Fruit fly (Drosophila melanogaster) whole organism, wandering third instar larva: ENCODE results near the gene CG16772.
A peak's percentile ranks its signal among the peaks of the same experiment; 100 is the strongest.

Experiments used
- Abd-B ChIP-seq: fragments of >200 bp; optimal IDR thresholded peaks from 2 replicates; lab custom pipeline; 2017; ENCODE audit warnings: missing biosample characterization, missing genetic modification characterization
- CG32264 ChIP-seq: fragments of 200-800 bp; sonication (Bioruptor generic); optimal IDR thresholded peaks from 2 replicates; lab custom pipeline; 2016; ENCODE audit warnings: missing biosample characterization, missing genetic modification characterization
- CrebA ChIP-seq: fragments of 200-800 bp; sonication (Bioruptor generic); optimal IDR thresholded peaks from 2 replicates; lab custom pipeline; 2016; ENCODE audit warnings: missing biosample characterization, mild to moderate bottlenecking, missing genetic modification characterization, borderline replicate concordance
- Dfd ChIP-seq: fragments of >200 bp; optimal IDR thresholded peaks from 2 replicates; lab custom pipeline; 2017; ENCODE audit warnings: missing biosample characterization, missing genetic modification characterization
- Dif ChIP-seq: fragments of 200-275, 200-300 bp; sonication (Bioruptor generic); optimal IDR thresholded peaks from 2 replicates; lab custom pipeline; 2018; ENCODE audit warnings: missing biosample characterization, missing genetic modification characterization; ENCODE audit not compliant: partially characterized antibody
- GATAd ChIP-seq: sonication (Bioruptor generic); optimal IDR thresholded peaks from 2 replicates; lab custom pipeline; 2016; ENCODE audit warnings: missing biosample characterization, missing genetic modification characterization
- HLH106 ChIP-seq: fragments of 200-800 bp; optimal IDR thresholded peaks from 3 replicates; lab custom pipeline; 2019; ENCODE audit warnings: missing biosample characterization, mild to moderate bottlenecking, missing genetic modification characterization, moderate library complexity
- Hnf4 ChIP-seq: fragments of 200-800 bp; sonication (Bioruptor generic); optimal IDR thresholded peaks from 2 replicates; lab custom pipeline; 2016; ENCODE audit warnings: missing biosample characterization, mild to moderate bottlenecking, missing genetic modification characterization
- Hr83 ChIP-seq: fragments of 200-300 bp; sonication (Bioruptor generic); optimal IDR thresholded peaks from 2 replicates; lab custom pipeline; 2016; ENCODE audit warnings: missing biosample characterization, mild to moderate bottlenecking, missing genetic modification characterization, moderate library complexity; ENCODE audit not compliant: poor library complexity, severe bottlenecking
- Myc ChIP-seq: fragments of >200 bp; optimal IDR thresholded peaks from 2 replicates; lab custom pipeline; 2017
- OdsH ChIP-seq: fragments of 200-800 bp; sonication (Bioruptor generic); optimal IDR thresholded peaks from 2 replicates; lab custom pipeline; 2016; ENCODE audit warnings: missing biosample characterization, mild to moderate bottlenecking, missing genetic modification characterization
- Sp1 ChIP-seq: fragments of 200-800 bp; sonication (Bioruptor generic); optimal IDR thresholded peaks from 3 replicates; lab custom pipeline; 2019; ENCODE audit warnings: missing biosample characterization, mild to moderate bottlenecking, missing genetic modification characterization, moderate library complexity
- brk ChIP-seq: fragments of 200-800 bp; sonication (Bioruptor generic); optimal IDR thresholded peaks from 2 replicates; lab custom pipeline; 2016; ENCODE audit warnings: missing biosample characterization, mild to moderate bottlenecking, missing genetic modification characterization
- dl ChIP-seq, 2 experiments: fragments of 175-275, 200-275 bp in 1 of 2; fragments of 200-275 bp in 1 of 2; sonication (Bioruptor generic); optimal IDR thresholded peaks; lab custom pipeline; 2018; ENCODE audit warnings: mild to moderate bottlenecking in 2 of 2, missing biosample characterization in 2 of 2, missing genetic modification characterization in 2 of 2, moderate library complexity in 2 of 2; ENCODE audit not compliant: partially characterized antibody in 2 of 2, insufficient read depth in 1 of 2
- dmrt93B ChIP-seq: fragments of 200-800 bp; sonication (Bioruptor generic); optimal IDR thresholded peaks from 2 replicates; lab custom pipeline; 2018; ENCODE audit warnings: missing biosample characterization, mild to moderate bottlenecking, missing genetic modification characterization
- ey ChIP-seq: fragments of 200-800 bp; sonication (Bioruptor generic); optimal IDR thresholded peaks from 2 replicates; lab custom pipeline; 2016; ENCODE audit warnings: missing biosample characterization, missing genetic modification characterization
- foxo ChIP-seq, 2 experiments: fragments of 200-800 bp; sonication (Bioruptor generic); optimal IDR thresholded peaks; 2 replicates in 1 of 2; 3 replicates in 1 of 2; lab custom pipeline; 2016 to 2017; ENCODE audit warnings: missing biosample characterization in 2 of 2, missing genetic modification characterization in 2 of 2
- fru ChIP-seq: fragments of 200-800 bp; sonication (Bioruptor generic); optimal IDR thresholded peaks from 3 replicates; lab custom pipeline; 2016; ENCODE audit warnings: missing biosample characterization, mild to moderate bottlenecking, missing genetic modification characterization
- h ChIP-seq: fragments of 200-800 bp; sonication (Bioruptor generic); optimal IDR thresholded peaks from 3 replicates; lab custom pipeline; 2016; ENCODE audit warnings: missing biosample characterization, mild to moderate bottlenecking, missing genetic modification characterization
- jim ChIP-seq: fragments of 175-275, 200-325 bp; sonication (Bioruptor generic); optimal IDR thresholded peaks from 2 replicates; lab custom pipeline; 2016; ENCODE audit warnings: missing biosample characterization, mild to moderate bottlenecking, missing genetic modification characterization
- pan ChIP-seq: fragments of >200 bp; optimal IDR thresholded peaks from 2 replicates; lab custom pipeline; 2017
- psq ChIP-seq: fragments of 200-800 bp; sonication (Bioruptor generic); optimal IDR thresholded peaks from 3 replicates; lab custom pipeline; 2017; ENCODE audit warnings: missing biosample characterization, mild to moderate bottlenecking, missing genetic modification characterization, moderate library complexity
- rgr ChIP-seq: fragments of 200-800 bp; sonication (Bioruptor generic); optimal IDR thresholded peaks from 3 replicates; lab custom pipeline; 2016; ENCODE audit warnings: missing biosample characterization, mild to moderate bottlenecking, missing genetic modification characterization
- sage ChIP-seq: fragments of 200-800 bp; sonication (Bioruptor generic); optimal IDR thresholded peaks from 2 replicates; lab custom pipeline; 2016; ENCODE audit warnings: missing biosample characterization, mild to moderate bottlenecking, missing genetic modification characterization
- sv ChIP-seq: fragments of 200-800 bp; sonication (Bioruptor generic); optimal IDR thresholded peaks from 3 replicates; lab custom pipeline; 2016; ENCODE audit warnings: missing biosample characterization, missing genetic modification characterization
- usp ChIP-seq: fragments of >200 bp; optimal IDR thresholded peaks from 2 replicates; lab custom pipeline; 2017; ENCODE audit warnings: missing biosample characterization, missing genetic modification characterization
- woc ChIP-seq: sonication (Bioruptor generic); optimal IDR thresholded peaks from 2 replicates; lab custom pipeline; 2016; ENCODE audit warnings: missing biosample characterization, mild to moderate bottlenecking, missing genetic modification characterization

CG16772 gene

DNA sequence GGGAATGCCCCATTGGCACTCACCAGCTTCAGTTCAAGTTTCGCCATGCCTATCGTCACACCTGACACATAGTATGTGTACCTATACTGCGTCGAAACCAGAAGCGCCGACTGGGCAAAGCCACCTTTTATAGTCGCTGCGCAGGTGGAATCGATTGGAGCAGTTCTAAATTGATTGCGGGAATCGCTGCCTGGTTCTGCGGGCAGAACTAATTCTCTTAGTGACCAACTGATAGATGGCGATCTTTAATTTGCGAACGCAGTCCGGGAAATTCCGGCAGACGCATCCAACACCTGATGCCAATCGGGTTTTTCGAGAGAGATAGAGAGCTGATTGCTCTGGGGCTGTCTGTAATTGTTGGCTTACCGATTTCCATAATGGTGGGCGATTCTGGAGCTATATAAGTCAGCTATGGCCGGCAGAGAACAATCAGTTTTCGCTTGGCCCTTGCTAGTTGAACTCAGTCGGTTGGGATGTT, at the start of gene CG16772, which contains the start of gene CG13965:
Gene CG16772 (plus strand): TSS at position 428 of the 478 bp plus-strand sequence.
Gene CG13965 (minus strand): TSS at position 101 of the 478 bp plus-strand sequence.
- TF ChIP-seq Sp1 (GFP tag; lab: Kevin White, UChicago) (no peak), OdsH (GFP tag; lab: Kevin White, UChicago) (no peak), HLH106 (tag; lab: Kevin White, UChicago) (no peak), dmrt93B (GFP tag; lab: Kevin White, UChicago) (no peak), psq (GFP tag; lab: Kevin White, UChicago) (no peak), Hnf4 (GFP tag; lab: Kevin White, UChicago) (no peak)

DNA sequence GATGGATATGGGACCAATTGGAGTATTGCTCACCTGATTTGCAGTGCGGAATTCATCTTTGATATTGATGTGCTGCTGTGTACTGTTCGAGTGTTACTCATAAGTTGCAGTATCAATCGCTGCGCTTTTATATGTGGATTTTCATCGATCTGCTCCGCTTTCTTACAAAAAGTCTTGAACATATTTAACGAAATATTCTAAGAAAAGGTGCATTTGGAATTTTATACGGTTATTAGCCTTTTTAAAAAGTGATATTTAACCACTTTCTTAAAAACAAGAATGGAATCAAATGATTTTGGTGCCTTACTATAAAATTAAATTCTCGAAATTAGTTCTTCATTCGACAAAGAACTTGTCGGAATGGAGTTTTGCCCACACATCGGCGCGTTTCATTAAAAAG, 49.1 kb upstream of the CG16772 start, which contains the start of gene TotE:
Gene TotE (minus strand): TSS at position 101 of the 400 bp plus-strand sequence.
- no peak for TF ChIP-seq ey (GFP tag; lab: Kevin White, UChicago)

DNA sequence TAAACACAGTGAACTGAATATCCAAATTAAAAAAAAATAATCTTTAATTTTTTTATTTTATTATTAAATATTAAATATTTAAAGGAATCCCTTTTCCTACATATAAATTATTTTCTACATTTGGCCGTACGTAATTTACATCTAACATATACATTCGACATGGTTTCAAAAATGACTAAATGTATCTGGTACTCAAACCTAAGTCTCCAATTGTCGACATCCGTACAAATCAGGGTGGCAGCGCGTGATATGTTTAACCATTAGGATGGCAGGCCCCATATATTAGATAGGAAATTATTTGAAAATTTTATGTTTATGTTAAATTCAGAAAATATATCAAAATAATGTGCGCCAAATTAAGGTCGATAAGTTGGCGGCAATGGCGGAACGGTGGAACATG, 47.3 kb upstream of the CG16772 start:
- TF ChIP-seq jim (GFP tag; lab: Kevin White, UChicago) (no peak), Hr83 (no peak), Myc (lab: Kevin White, UChicago) (peak; percentile 60), h (no peak), Hnf4 (GFP tag; lab: Kevin White, UChicago) (no peak)
- TF ChIP-seq, all 38 proteins: peak for 1

DNA sequence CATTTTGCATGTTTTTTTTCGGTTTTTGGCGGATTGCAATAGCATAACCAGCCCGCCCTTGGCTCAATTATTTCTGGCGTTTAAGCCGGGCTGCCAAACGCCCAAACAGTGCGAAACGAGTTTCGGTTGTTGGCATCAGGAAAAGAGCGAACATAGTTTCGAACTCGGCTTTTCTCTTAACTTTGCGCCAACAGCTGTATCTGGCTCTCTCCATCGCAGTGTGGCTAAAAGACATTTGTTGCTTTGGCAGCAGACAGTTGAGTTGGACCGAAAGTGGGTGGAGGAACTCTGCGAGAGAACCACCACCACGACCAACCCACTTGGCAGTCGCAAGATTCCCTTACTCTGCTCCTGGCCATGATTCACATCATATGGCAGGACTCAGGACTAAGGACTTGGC, 45.5 kb upstream of the CG16772 start:
- TF ChIP-seq dmrt93B (GFP tag; lab: Kevin White, UChicago) = no peak
- TF ChIP-seq Dif (GFP tag; lab: Kevin White, UChicago) = no peak

DNA sequence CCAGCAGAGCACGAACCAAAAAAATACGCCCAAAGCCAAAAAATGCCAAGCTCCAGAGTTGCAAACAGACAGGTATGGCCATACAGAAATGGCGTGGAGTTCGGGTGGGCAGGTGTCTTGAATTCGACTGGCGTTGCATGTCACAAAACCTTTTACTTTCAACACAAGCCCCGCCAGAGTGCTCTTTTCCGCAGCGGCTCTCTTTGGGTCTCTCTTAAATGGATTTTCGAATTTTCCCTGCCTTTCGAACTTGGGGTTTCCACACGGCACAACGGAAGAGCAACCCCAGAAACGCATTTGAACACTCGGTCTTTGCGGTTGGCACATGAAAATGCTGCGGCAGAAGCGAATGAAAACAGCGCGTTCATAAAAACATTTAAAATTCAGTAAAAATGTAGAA, 44.6 kb upstream of the CG16772 start:
- TF ChIP-seq CrebA (GFP tag; lab: Kevin White, UChicago) = no peak

DNA sequence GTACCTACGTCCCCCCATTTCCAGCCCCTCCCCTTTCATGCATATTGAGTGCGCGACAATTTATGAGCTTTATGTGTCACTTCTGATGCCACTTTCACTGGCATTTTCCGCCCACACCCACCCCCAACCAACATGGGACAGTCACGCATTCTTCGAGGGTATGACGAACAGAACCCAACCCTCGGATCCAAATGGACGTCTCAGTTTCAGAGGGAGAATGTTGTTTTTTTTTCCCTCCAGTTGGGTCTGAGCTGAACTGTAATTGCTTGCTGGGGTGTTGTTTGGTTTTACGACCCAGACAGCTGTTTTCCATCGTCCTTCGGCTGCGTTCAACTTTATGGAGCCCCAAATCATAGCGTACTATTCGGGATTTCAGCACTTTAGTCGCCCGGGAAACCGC, 38.7 kb upstream of the CG16772 start:
- TF ChIP-seq sv (GFP tag; lab: Kevin White, UChicago) = no peak
- TF ChIP-seq usp = no peak
- TF ChIP-seq Myc (lab: Kevin White, UChicago) = no peak
- TF ChIP-seq HLH106 (tag; lab: Kevin White, UChicago) = no peak
- no peak for TF ChIP-seq ey (GFP tag; lab: Kevin White, UChicago)
- no peak for TF ChIP-seq dl (GFP tag; optimal IDR thresholded peaks at IDR 0.05; lab: Kevin White, UChicago; ENCODE audit: insufficient read depth in 1 of 2, partially characterized antibody in 2 of 2)
- no peak for TF ChIP-seq woc (GFP tag; lab: Kevin White, UChicago)
- TF ChIP-seq GATAd (GFP tag; lab: Kevin White, UChicago) = no peak
- no peak for TF ChIP-seq CG32264
- TF ChIP-seq OdsH (GFP tag; lab: Kevin White, UChicago) = no peak
- no peak for TF ChIP-seq sage (GFP tag; lab: Kevin White, UChicago)

DNA sequence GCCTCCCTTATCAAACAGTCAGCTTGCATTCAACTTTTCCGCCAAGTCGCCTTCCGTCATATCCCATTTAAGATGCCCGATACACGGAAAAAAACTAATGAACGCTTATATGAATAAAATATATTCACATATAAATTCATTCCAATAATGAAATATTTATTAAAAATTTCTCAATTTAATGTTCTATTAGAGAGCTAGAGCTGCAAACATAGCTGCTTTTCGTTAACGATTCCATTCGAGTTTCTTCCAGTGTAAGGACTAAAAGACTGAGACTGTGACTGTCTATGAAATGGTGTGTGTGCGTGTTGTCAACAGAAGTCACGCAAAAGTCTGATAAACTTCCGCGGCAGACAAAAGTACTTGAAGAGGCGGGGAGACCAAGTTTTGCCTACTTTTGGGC, 32.4 kb upstream of the CG16772 start:
- TF ChIP-seq foxo (GFP tag; optimal IDR thresholded peaks at IDR 0.05; lab: Kevin White, UChicago) (peak in 1 of 2 experiments; percentile 9), h (peak; percentile 1), Dfd (GFP tag; lab: Kevin White, UChicago) (no peak)

DNA sequence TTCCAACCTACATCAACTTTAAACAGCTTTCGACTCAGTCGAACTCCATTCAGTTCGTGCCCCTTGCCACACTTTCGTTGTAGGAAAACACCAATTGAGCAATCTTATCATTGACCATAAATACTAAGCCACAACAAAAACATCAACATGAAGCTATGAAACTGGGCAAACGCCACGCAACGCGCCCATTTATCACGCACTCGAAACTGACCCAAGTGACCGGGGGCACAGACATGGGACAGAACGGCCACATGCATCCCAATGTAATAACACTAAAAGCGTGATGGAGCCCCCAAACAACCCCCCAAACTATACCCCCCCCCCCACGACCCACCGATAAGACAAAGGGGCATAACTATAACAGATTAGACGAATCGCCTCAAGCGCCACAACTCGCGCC, 30.0 kb upstream of the CG16772 start:
- TF ChIP-seq pan (lab: Kevin White, UChicago) (no peak), rgr (GFP tag; lab: Kevin White, UChicago) (no peak), jim (GFP tag; lab: Kevin White, UChicago) (no peak), brk (no peak), fru (GFP tag; lab: Kevin White, UChicago) (no peak), Abd-B (no peak)
